Fruit fly (Drosophila melanogaster): ENCODE results near the gene kto.

The kto gene

DNA sequence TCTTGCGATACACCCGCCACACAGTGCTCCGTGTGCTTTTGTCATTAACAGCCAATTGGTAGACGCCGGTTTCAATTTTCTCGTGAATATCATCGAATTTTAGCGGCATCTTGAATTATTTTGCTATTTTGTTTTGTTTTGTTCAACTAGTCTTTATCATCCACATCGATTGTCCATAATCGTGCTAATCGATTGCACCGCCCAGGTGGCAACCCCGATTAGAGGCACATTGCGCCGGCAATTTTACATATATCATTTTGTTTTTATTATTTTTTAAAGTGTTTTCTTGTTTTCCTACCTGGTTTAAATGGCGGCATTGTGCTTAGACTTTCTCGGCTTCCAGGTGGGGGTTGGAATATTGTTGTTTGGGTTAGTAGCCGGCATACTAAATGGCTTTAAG, 30.5 kb upstream of the kto start, which contains the start of gene CG34116 (continued):
- TF ChIP-seq CG8281 (tag; optimal IDR thresholded peaks at IDR 0.05) (no peak), Drgx (GFP tag; IDR thresholded peaks at IDR 0.05) (no peak), CG14050 (GFP tag; IDR thresholded peaks at IDR 0.05) (no peak), CG6791 (GFP tag; IDR thresholded peaks at IDR 0.05; ENCODE audit: partially characterized antibody) (peak; percentile 84), pfk (GFP tag; optimal IDR thresholded peaks at IDR 0.05) (no peak), aop (GFP tag; IDR thresholded peaks at IDR 0.05) (no peak), nerfin-2 (GFP tag; IDR thresholded peaks at IDR 0.05; ENCODE audit: partially characterized antibody) (peak; percentile 59), Hr39 (optimal IDR thresholded peaks at IDR 0.05) (no peak), Bteb2 (GFP tag; optimal IDR thresholded peaks at IDR 0.05) (no peak), crp (GFP tag; optimal IDR thresholded peaks at IDR 0.05) (peak in 1 of 2 experiments; percentile 62), ara (GFP tag; IDR thresholded peaks at IDR 0.05) (no peak), Fer3 (tag; optimal IDR thresholded peaks at IDR 0.05) (no peak), CG10979 (tag; optimal IDR thresholded peaks at IDR 0.05) (no peak), odd (GFP tag; optimal IDR thresholded peaks at IDR 0.05) (no peak), sens (GFP tag) (no peak), Antp (GFP tag; optimal IDR thresholded peaks at IDR 0.05) (no peak), repo (GFP tag; optimal IDR thresholded peaks at IDR 0.05) (no peak), CG14860 (GFP tag; IDR thresholded peaks at IDR 0.05; ENCODE audit: partially characterized antibody) (peak; percentile 48; the same call in 2 of the 3 replicates), lab (GFP tag; optimal IDR thresholded peaks at IDR 0.05) (no peak), Scr (GFP tag; IDR thresholded peaks at IDR 0.05; ENCODE audit: partially characterized antibody) (peak; percentile 70), PHDP (tag; optimal IDR thresholded peaks at IDR 0.05) (no peak), Dfd (GFP tag; optimal IDR thresholded peaks at IDR 0.05) (no peak), stc (GFP tag; IDR thresholded peaks at IDR 0.05) (no peak), knrl (GFP tag; IDR thresholded peaks at IDR 0.05; ENCODE audit: partially characterized antibody) (peak; percentile 65; the same call in 2 of the 3 replicates), pnt (GFP tag; optimal IDR thresholded peaks at IDR 0.05) (no peak), wek (GFP tag; optimal IDR thresholded peaks at IDR 0.05) (no peak), CG17829 (tag; optimal IDR thresholded peaks at IDR 0.05) (no peak), CG18599 (GFP tag; optimal IDR thresholded peaks at IDR 0.05) (no peak), CG9932 (GFP tag; IDR thresholded peaks at IDR 0.05) (no peak), cato (GFP tag; optimal IDR thresholded peaks at IDR 0.05; ENCODE audit: borderline replicate concordance) (no peak), Fer2 (tag; optimal IDR thresholded peaks at IDR 0.05) (no peak), Sry-δ (GFP tag; optimal IDR thresholded peaks at IDR 0.05) (peak; percentile 48), HLH4C (GFP tag; IDR thresholded peaks at IDR 0.05; ENCODE audit: partially characterized antibody) (peak; percentile 67), ro (GFP tag; IDR thresholded peaks at IDR 0.05) (no peak), pho (GFP tag; optimal IDR thresholded peaks at IDR 0.05) (no peak), da (GFP tag; optimal IDR thresholded peaks at IDR 0.05) (no peak), CG4424 (GFP tag; optimal IDR thresholded peaks at IDR 0.05) (no peak), CG15479 (GFP tag; optimal IDR thresholded peaks at IDR 0.05) (no peak), CG4360 (GFP tag; IDR thresholded peaks at IDR 0.05) (no peak), CG32767 (GFP tag; IDR thresholded peaks at IDR 0.05) (no peak), CG12219 (GFP tag; optimal IDR thresholded peaks at IDR 0.05) (no peak), CG11093 (GFP tag; IDR thresholded peaks at IDR 0.05) (no peak), org-1 (GFP tag; optimal IDR thresholded peaks at IDR 0.05) (no peak), Hand (GFP tag; optimal IDR thresholded peaks at IDR 0.05) (no peak), Xbp1 (GFP tag; optimal IDR thresholded peaks at IDR 0.05) (no peak), CG31388 (GFP tag; optimal IDR thresholded peaks at IDR 0.05) (no peak), CG15011 (GFP tag; optimal IDR thresholded peaks at IDR 0.05) (no peak), CG10274 (GFP tag; optimal IDR thresholded peaks at IDR 0.05) (no peak), prd (optimal IDR thresholded peaks at IDR 0.05) (no peak), prd (GFP tag; IDR thresholded peaks at IDR 0.05) (no peak), amos (GFP tag; IDR thresholded peaks at IDR 0.05; ENCODE audit: partially characterized antibody) (peak; percentile 66; the same call in 1 of the 2 replicates)

Data from whole organism, embryonic.